Fruit fly (Drosophila melanogaster) whole organism, adult: ENCODE results near the gene ems.
A peak's percentile ranks its signal among the peaks of the same experiment; 100 is the strongest.

Experiments used
- CG11617 ChIP-seq: fragments of 200-800 bp; sonication (Bioruptor generic); optimal IDR thresholded peaks from 2 replicates; lab custom pipeline; 2017; ENCODE audit warnings: mild to moderate bottlenecking, missing biosample characterization, missing genetic modification reagents, missing genetic modification characterization
- CG12768 ChIP-seq: fragments of 200-800 bp; sonication (Bioruptor generic); optimal IDR thresholded peaks from 2 replicates; lab custom pipeline; 2017; ENCODE audit warnings: missing biosample characterization, missing genetic modification characterization, mild to moderate bottlenecking, moderate library complexity, missing genetic modification reagents
- CG14711 ChIP-seq: fragments of 200-800 bp; sonication (Bioruptor generic); optimal IDR thresholded peaks from 2 replicates; lab custom pipeline; 2018; ENCODE audit warnings: missing biosample characterization, mild to moderate bottlenecking, missing genetic modification characterization, moderate library complexity
- CG1620 ChIP-seq: fragments of 200-800 bp; sonication (Bioruptor generic); optimal IDR thresholded peaks from 2 replicates; lab custom pipeline; 2016; ENCODE audit warnings: missing biosample characterization, missing genetic modification characterization
- CG33017 ChIP-seq: fragments of 200-800 bp; sonication (Bioruptor generic); optimal IDR thresholded peaks from 2 replicates; lab custom pipeline; 2018; ENCODE audit warnings: missing biosample characterization, mild to moderate bottlenecking, missing genetic modification characterization, moderate library complexity
- CG5204 ChIP-seq: fragments of 200-800 bp; sonication (Bioruptor generic); optimal IDR thresholded peaks from 2 replicates; lab custom pipeline; 2016; ENCODE audit warnings: missing biosample characterization, missing genetic modification characterization
- CG7045 ChIP-seq: fragments of 200-800 bp; sonication (Bioruptor generic); optimal IDR thresholded peaks from 2 replicates; lab custom pipeline; 2017; ENCODE audit warnings: missing biosample characterization, mild to moderate bottlenecking, missing genetic modification characterization
- CG7101 ChIP-seq: fragments of 200-800 bp; sonication (Bioruptor generic); optimal IDR thresholded peaks from 2 replicates; lab custom pipeline; 2018; ENCODE audit warnings: missing biosample characterization, mild to moderate bottlenecking, missing genetic modification characterization, moderate library complexity
- Clk ChIP-seq: fragments of 200-800 bp; sonication (Bioruptor generic); optimal IDR thresholded peaks from 2 replicates; lab custom pipeline; 2017; ENCODE audit warnings: missing biosample characterization, missing genetic modification characterization
- Crg-1 ChIP-seq: fragments of 200-800 bp; sonication (Bioruptor generic); optimal IDR thresholded peaks from 2 replicates; lab custom pipeline; 2016; ENCODE audit warnings: missing biosample characterization, missing genetic modification characterization
- Hr96 ChIP-seq: fragments of 200-800 bp; sonication (Bioruptor generic); optimal IDR thresholded peaks from 2 replicates; lab custom pipeline; 2016; ENCODE audit warnings: missing biosample characterization, missing genetic modification characterization
- Mnt ChIP-seq: fragments of 200-800 bp; sonication (Bioruptor generic); optimal IDR thresholded peaks from 2 replicates; lab custom pipeline; 2016; ENCODE audit warnings: missing biosample characterization, mild to moderate bottlenecking, missing genetic modification characterization
- bab1 ChIP-seq: fragments of 200-800 bp; sonication (Bioruptor generic); optimal IDR thresholded peaks from 3 replicates; lab custom pipeline; 2019; ENCODE audit warnings: missing biosample characterization, mild to moderate bottlenecking, missing genetic modification characterization, moderate library complexity
- cic ChIP-seq: fragments of 200-800 bp; sonication (Bioruptor generic); optimal IDR thresholded peaks from 2 replicates; lab custom pipeline; 2017; ENCODE audit warnings: missing biosample characterization, mild to moderate bottlenecking, missing genetic modification characterization, moderate library complexity
- cnc ChIP-seq, 2 experiments: fragments of >200 bp; optimal IDR thresholded peaks; 2 replicates each; lab custom pipeline; 2017
- kay ChIP-seq: fragments of 200-800 bp; sonication (Bioruptor generic); peaks from one replicate; lab custom pipeline; 2016; ENCODE audit warnings: missing biosample characterization, missing genetic modification characterization, borderline replicate concordance
- ovo ChIP-seq: fragments of 200-800 bp; sonication (Bioruptor generic); optimal IDR thresholded peaks from 2 replicates; lab custom pipeline; 2016; ENCODE audit warnings: missing biosample characterization, missing genetic modification characterization
- pad ChIP-seq: fragments of 200-800 bp; sonication (Bioruptor generic); optimal IDR thresholded peaks from 3 replicates; lab custom pipeline; 2017; ENCODE audit warnings: missing biosample characterization, missing genetic modification characterization, mild to moderate bottlenecking, moderate library complexity, missing genetic modification reagents
- tj ChIP-seq: fragments of 200-800 bp; sonication (Bioruptor generic); optimal IDR thresholded peaks from 3 replicates; lab custom pipeline; 2017; ENCODE audit warnings: missing biosample characterization, mild to moderate bottlenecking, missing genetic modification characterization, moderate library complexity
- toe ChIP-seq: fragments of 200-800 bp; sonication (Bioruptor generic); optimal IDR thresholded peaks from 2 replicates; lab custom pipeline; 2016; ENCODE audit warnings: missing biosample characterization, missing genetic modification characterization

ems gene

dm6 chr3R:13941390-13941789 lies 39.7 kb downstream of the ems start:
- TF ChIP-seq CG7101 (tag; lab: Kevin White, UChicago) (no peak), bab1 (no peak), CG14711 (no peak), tj (GFP tag; lab: Kevin White, UChicago) (no peak), Hr96 (GFP tag; lab: Kevin White, UChicago) (no peak), Crg-1 (GFP tag; lab: Kevin White, UChicago) (no peak), CG12768 (GFP tag; lab: Kevin White, UChicago) (no peak), CG1620 (GFP tag; lab: Kevin White, UChicago) (no peak), ovo (no peak), Mnt (GFP tag; lab: Kevin White, UChicago) (no peak), CG5204 (GFP tag; lab: Kevin White, UChicago) (no peak), cic (GFP tag; lab: Kevin White, UChicago) (no peak)

- no peak for TF ChIP-seq tj (GFP tag; lab: Kevin White, UChicago)
- TF ChIP-seq pad = no peak
- TF ChIP-seq kay (GFP tag; lab: Kevin White, UChicago) = no peak
- no peak for TF ChIP-seq toe
- TF ChIP-seq CG11617 = no peak
Observed at dm6 chr3R:13943360-13943759, 41.7 kb downstream of the ems start, which contains the start of gene Art9. Gene Art9 (minus strand): TSS chr3R:13943460.

DNA sequence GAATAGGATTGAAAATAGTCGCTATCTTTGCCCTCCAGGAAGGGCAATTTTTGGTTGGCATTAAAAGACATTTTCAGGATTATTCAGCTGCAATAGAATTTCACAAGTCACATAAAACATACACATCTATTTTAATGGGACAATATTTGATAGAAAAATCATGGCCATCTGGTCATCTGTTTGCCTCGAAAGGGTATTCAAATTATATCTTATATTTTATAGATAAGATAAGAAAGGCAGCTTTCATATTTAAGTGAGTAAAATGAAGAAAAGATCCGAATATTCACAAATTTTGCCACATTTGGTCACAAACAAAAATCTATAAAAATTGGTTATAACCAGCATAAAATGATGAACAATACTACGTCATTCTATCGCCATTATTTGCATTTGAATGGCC lies 44.1 kb downstream of the ems start, which contains the start of gene Art6:
Gene Art6, minus strand, starts transcription at position 101 of the 400 bp plus-strand sequence.
- TF ChIP-seq CG7045 (GFP tag; lab: Kevin White, UChicago) = no peak
- no peak for TF ChIP-seq CG5204 (GFP tag; lab: Kevin White, UChicago)

DNA sequence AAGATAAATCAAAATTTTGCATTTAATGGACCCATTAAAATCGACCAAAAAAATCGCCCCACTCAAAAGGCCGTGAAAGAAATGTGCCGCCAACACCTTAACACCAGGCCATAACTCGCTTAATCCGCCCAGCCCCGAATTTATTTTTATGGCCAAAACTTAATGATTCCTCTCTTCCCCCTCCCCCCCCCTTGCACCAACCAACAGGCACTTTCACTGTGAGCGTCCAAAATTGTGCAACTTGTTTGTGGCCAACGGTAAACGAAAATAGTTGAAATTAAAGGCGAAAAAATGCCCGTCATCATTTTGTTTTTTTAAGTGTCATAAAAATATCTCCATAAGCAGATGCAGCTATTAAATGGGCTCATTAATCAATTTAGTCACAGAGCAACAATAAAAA lies 44.5 kb downstream of the ems start:
- TF ChIP-seq cnc (optimal IDR thresholded peaks at IDR 0.05; lab: Kevin White, UChicago) (no peak), CG12768 (GFP tag; lab: Kevin White, UChicago) (no peak), CG7101 (tag; lab: Kevin White, UChicago) (no peak), Crg-1 (GFP tag; lab: Kevin White, UChicago) (no peak), ovo (no peak), Clk (GFP tag; lab: Kevin White, UChicago) (no peak), Mnt (GFP tag; lab: Kevin White, UChicago) (no peak), CG11617 (no peak), bab1 (no peak), CG33017 (tag; lab: Kevin White, UChicago) (no peak), tj (GFP tag; lab: Kevin White, UChicago) (no peak)

DNA sequence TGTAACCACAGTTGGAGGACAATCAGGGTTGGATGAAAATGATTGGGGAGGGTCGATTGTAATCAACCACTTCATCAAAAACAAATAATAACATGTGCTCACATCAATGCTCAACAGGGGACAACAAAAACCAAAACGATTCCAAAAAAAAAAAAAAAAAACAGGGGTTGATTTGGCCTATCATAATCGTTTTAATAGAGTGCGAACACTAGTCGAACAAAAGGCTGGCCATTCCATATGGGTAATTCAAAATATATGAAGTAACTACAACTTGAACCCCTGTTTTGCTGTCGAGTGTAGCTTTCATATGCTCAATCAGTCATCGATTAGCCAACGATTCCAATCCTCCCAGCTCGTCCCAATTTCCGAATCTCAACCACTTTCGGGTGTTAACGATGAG lies 45.8 kb downstream of the ems start:
- TF ChIP-seq CG33017 (tag; lab: Kevin White, UChicago) (no peak), cnc (optimal IDR thresholded peaks at IDR 0.05; lab: Kevin White, UChicago) (no peak), pad (no peak), CG5204 (GFP tag; lab: Kevin White, UChicago) (no peak), Clk (GFP tag; lab: Kevin White, UChicago) (no peak), CG1620 (GFP tag; lab: Kevin White, UChicago) (no peak), Hr96 (GFP tag; lab: Kevin White, UChicago) (no peak), bab1 (no peak), tj (GFP tag; lab: Kevin White, UChicago) (no peak), kay (GFP tag; lab: Kevin White, UChicago) (no peak), cic (GFP tag; lab: Kevin White, UChicago) (no peak), CG12768 (GFP tag; lab: Kevin White, UChicago) (no peak), toe (no peak), Mnt (GFP tag; lab: Kevin White, UChicago) (no peak), CG7045 (GFP tag; lab: Kevin White, UChicago) (no peak)

DNA sequence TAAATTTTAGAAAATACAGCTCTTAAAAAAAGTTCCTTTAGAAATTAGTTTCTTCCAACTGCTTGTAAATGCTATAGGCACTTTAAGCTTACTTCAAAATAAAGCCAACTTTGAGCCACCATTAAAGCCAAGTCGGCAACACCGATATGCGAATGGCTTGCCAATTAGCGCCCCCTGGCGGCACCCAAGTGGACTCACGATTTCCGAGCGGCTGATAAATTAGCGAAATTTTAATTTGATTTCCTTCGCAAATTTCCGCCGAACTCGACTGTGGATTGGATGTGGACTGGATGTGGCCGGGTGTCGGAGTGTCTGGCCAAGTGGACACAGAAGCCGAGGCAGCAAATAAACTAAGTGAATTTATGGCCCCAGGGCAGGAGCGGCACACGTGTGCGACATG lies 46.6 kb downstream of the ems start, which contains the start of gene CG31517:
Gene CG31517, plus strand, starts transcription at position 184 of the 400 bp plus-strand sequence.
- TF ChIP-seq kay (GFP tag; lab: Kevin White, UChicago) (peak; percentile 43), ovo (no peak)

dm6 chr3R:13949571-13949970 lies 47.9 kb downstream of the ems start:
- no peak for TF ChIP-seq CG14711
- no peak for TF ChIP-seq tj (GFP tag; lab: Kevin White, UChicago)
- no peak for TF ChIP-seq kay (GFP tag; lab: Kevin White, UChicago)
- TF ChIP-seq CG5204 (GFP tag; lab: Kevin White, UChicago) = no peak
- no peak for TF ChIP-seq pad
- no peak for TF ChIP-seq CG33017 (tag; lab: Kevin White, UChicago)

DNA sequence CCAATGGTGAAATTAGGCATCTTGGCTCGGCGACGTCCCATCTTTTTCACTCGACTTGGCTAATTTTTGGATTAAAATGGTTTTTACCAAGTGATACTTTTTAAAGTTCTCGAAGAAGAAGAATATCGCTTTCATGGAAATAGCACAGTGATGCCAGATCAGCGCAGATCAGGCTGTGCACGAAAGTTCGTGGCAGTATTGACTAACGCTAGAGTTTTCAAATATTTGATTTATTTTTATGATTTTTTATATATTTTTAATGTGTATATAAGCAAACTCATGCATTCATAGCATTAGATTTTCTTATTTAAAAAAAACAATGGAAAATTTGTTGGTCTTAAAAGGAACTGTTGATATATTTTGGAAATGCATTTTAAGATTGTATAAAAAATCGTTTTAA lies 49.4 kb downstream of the ems start, which contains the start of gene CG9926:
Gene CG9926, minus strand, starts transcription at position 101 of the 400 bp plus-strand sequence.
- TF ChIP-seq Hr96 (GFP tag; lab: Kevin White, UChicago) (no peak), CG5204 (GFP tag; lab: Kevin White, UChicago) (no peak), kay (GFP tag; lab: Kevin White, UChicago) (no peak), CG7101 (tag; lab: Kevin White, UChicago) (no peak), Mnt (GFP tag; lab: Kevin White, UChicago) (no peak), CG12768 (GFP tag; lab: Kevin White, UChicago) (no peak), cnc (optimal IDR thresholded peaks at IDR 0.05; lab: Kevin White, UChicago) (no peak), Crg-1 (GFP tag; lab: Kevin White, UChicago) (no peak), CG1620 (GFP tag; lab: Kevin White, UChicago) (no peak), CG33017 (tag; lab: Kevin White, UChicago) (no peak), cic (GFP tag; lab: Kevin White, UChicago) (no peak), tj (GFP tag; lab: Kevin White, UChicago) (no peak), CG7045 (GFP tag; lab: Kevin White, UChicago) (no peak), bab1 (no peak), CG14711 (no peak), toe (no peak), CG11617 (no peak), Clk (GFP tag; lab: Kevin White, UChicago) (no peak), pad (no peak)
